Worm (Caenorhabditis elegans) whole organism, L4 larva: ENCODE measurements around the gene K02F6.1.

Source experiments
- nhr-77 ChIP-seq: fragments of 150-350 bp; optimal IDR thresholded peaks from 2 replicates; lab custom pipeline; 2014; ENCODE audit warnings: missing biosample characterization, missing genetic modification characterization
- zfp-2 ChIP-seq: sonication (generic microtip); optimal IDR thresholded peaks from 2 replicates; lab custom pipeline; 2016; ENCODE audit warnings: mild to moderate bottlenecking, missing genetic modification characterization, missing compliant biosample characterization

DNA sequence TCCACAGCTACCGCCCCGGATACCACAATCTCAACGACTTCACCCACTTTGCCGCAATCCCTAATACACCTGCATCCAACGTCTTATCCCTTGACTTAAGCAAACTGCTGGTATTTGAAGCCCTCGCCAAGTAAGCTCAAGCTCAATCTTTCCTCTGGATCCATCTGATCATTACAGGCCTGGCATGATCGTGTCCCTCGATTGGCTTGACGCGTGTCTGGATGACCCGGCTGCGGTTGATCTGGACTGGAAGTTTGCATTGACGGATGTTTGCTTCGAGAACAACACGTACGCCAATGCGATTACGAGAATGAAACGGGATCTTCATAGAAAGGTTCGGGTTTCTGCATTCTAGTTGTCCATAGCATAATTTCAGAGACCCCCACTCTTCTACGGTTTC lies 47.2 kb downstream of the K02F6.1 start:
- TF ChIP-seq zfp-2 (tag; lab: Kevin White, UChicago) (no peak), nhr-77 (tag; lab: Kevin White, UChicago) (no peak)
